Worm (Caenorhabditis elegans): ENCODE results near the gene Y45F10C.2.

DNA sequence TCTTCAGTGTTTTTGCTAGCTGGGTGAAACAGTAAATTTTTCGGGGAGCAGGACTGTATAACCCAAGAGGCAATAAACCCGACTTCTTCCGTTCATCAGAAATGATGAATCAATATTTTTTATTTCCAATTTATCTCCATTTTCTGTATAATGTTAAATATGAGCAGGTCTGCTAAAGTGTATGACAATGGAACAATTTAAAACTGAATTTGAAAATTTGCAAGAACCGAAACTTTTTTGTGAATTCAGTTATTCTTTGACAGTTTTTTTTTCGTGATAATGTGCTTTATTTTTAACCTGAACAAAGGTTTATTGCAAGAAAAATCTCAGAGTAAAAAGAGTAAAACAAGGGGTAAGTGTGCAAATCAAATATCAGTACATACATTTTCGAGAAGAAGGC is 2.6 kb upstream of the Y45F10C.2 start:
- no peak for TF ChIP-seq lin-39 (tag; optimal IDR thresholded peaks at IDR 0.05)
- no peak for TF ChIP-seq skn-1 (tag; optimal IDR thresholded peaks at IDR 0.05)
- TF ChIP-seq fos-1 (tag; optimal IDR thresholded peaks at IDR 0.05), result no peak
- no peak for TF ChIP-seq F13H6.1 (tag; optimal IDR thresholded peaks at IDR 0.05)
- TF ChIP-seq mbf-1 (tag; optimal IDR thresholded peaks at IDR 0.05), result no peak
- TF ChIP-seq nhr-12 (tag; optimal IDR thresholded peaks at IDR 0.05), result no peak
- TF ChIP-seq nhr-77 (tag; optimal IDR thresholded peaks at IDR 0.05), result no peak
- TF ChIP-seq ztf-11 (tag; optimal IDR thresholded peaks at IDR 0.05), result no peak
- TF ChIP-seq nhr-11 (tag; optimal IDR thresholded peaks at IDR 0.05), result no peak
- TF ChIP-seq nhr-23 (tag; optimal IDR thresholded peaks at IDR 0.05), result no peak
- TF ChIP-seq zag-1 (tag; optimal IDR thresholded peaks at IDR 0.05), result no peak
- no peak for TF ChIP-seq ama-1 (optimal IDR thresholded peaks at IDR 0.05)
- no peak for TF ChIP-seq unc-62 (GFP tag; optimal IDR thresholded peaks at IDR 0.05)
- TF ChIP-seq aly-2 (tag; optimal IDR thresholded peaks at IDR 0.05), result no peak
